Worm (Caenorhabditis elegans) whole organism, mixed stage, embryonic: ENCODE results near the gene gid-2.

Experiments
- M03D4.4 ChIP-seq: sonication (generic microtip); optimal IDR thresholded peaks from 2 replicates; lab custom pipeline; 2017; ENCODE audit warnings: mild to moderate bottlenecking, missing genetic modification characterization, missing compliant biosample characterization
- blmp-1 ChIP-seq: fragments of 150-350 bp; optimal IDR thresholded peaks from 2 replicates; lab custom pipeline; 2014; ENCODE audit warnings: missing biosample characterization, missing genetic modification characterization
- lin-32 ChIP-seq: fragments of 200-800 bp; sonication (Bioruptor generic); optimal IDR thresholded peaks from 2 replicates; lab custom pipeline; 2018; ENCODE audit warnings: mild to moderate bottlenecking, missing genetic modification characterization, missing compliant biosample characterization
- mep-1 ChIP-seq: fragments of 150-350 bp; optimal IDR thresholded peaks from 2 replicates; lab custom pipeline; 2017; ENCODE audit warnings: missing biosample characterization, missing genetic modification reagents, missing genetic modification characterization, inconsistent platforms
- nhr-237 ChIP-seq: fragments of 150-350 bp; optimal IDR thresholded peaks from 2 replicates; lab custom pipeline; 2014; ENCODE audit warnings: missing biosample characterization, missing genetic modification characterization
- nhr-28 ChIP-seq: fragments of 150-350 bp; optimal IDR thresholded peaks from 2 replicates; lab custom pipeline; 2014; ENCODE audit warnings: missing biosample characterization, missing genetic modification characterization
- snpc-4 ChIP-seq: fragments of 150-350 bp; optimal IDR thresholded peaks from 2 replicates; lab custom pipeline; 2014; ENCODE audit warnings: missing biosample characterization, missing genetic modification characterization
- sptf-1 ChIP-seq: sonication (generic microtip); optimal IDR thresholded peaks from 2 replicates; lab custom pipeline; 2017; ENCODE audit warnings: mild to moderate bottlenecking, missing genetic modification characterization, moderate library complexity, missing compliant biosample characterization
- unc-120 ChIP-seq: sonication (generic microtip); optimal IDR thresholded peaks from 2 replicates; lab custom pipeline; 2017; ENCODE audit warnings: missing genetic modification characterization, missing compliant biosample characterization; ENCODE audit not compliant: poor library complexity, severe bottlenecking
- ztf-11 ChIP-seq: fragments of 150-350 bp; optimal IDR thresholded peaks from 2 replicates; lab custom pipeline; 2014; ENCODE audit warnings: missing biosample characterization, missing genetic modification characterization

DNA sequence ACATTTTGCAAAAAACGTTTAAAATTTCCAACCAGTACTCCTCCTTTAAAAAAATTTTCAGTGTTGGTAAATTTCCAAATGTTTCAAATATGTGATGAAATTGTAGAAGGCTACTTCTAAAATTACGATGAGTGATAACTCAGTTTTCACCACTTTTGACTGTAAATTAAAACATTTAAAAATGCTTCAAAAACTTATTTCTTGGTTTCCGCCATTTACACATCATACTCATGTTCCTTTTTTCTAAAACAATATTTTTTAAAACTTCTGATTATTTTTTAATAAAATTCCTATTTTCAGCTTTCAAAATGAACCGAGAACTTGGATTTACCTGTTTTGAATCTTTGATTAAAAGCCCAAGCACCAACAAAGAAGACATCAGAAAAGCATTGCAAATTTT, 35.0 kb downstream of the gid-2 start, which contains the start of gene C43H6.4:
- no peak for TF ChIP-seq snpc-4 (tag; lab: Kevin White, UChicago)
- no peak for TF ChIP-seq ztf-11 (tag; lab: Kevin White, UChicago)
- no peak for TF ChIP-seq unc-120 (tag; lab: Kevin White, UChicago)
- TF ChIP-seq nhr-237 (tag; lab: Kevin White, UChicago): no peak
- TF ChIP-seq M03D4.4 (tag; lab: Kevin White, UChicago): no peak
- TF ChIP-seq nhr-28 (tag; lab: Kevin White, UChicago): no peak
- TF ChIP-seq mep-1: no peak
- TF ChIP-seq lin-32: no peak
- no peak for TF ChIP-seq blmp-1 (tag; lab: Kevin White, UChicago)
- TF ChIP-seq sptf-1 (tag; lab: Kevin White, UChicago): no peak
